Worm (Caenorhabditis elegans) whole organism, mixed stage, embryonic: ENCODE measurements around the gene nduc-2.

Source experiments
- M03D4.4 ChIP-seq: sonication (generic microtip); optimal IDR thresholded peaks from 2 replicates; lab custom pipeline; 2017; ENCODE audit warnings: mild to moderate bottlenecking, missing genetic modification characterization, missing compliant biosample characterization
- bed-3 ChIP-seq: fragments of 200-800 bp; sonication (Bioruptor generic); optimal IDR thresholded peaks from 3 replicates; lab custom pipeline; 2018; ENCODE audit warnings: mild to moderate bottlenecking, missing genetic modification characterization, moderate library complexity, missing compliant biosample characterization
- blmp-1 ChIP-seq: fragments of 150-350 bp; optimal IDR thresholded peaks from 2 replicates; lab custom pipeline; 2014; ENCODE audit warnings: missing biosample characterization, missing genetic modification characterization
- ceh-39 ChIP-seq: fragments of 150-350 bp; optimal IDR thresholded peaks from 2 replicates; lab custom pipeline; 2014; ENCODE audit warnings: missing biosample characterization, missing genetic modification characterization
- ceh-43 ChIP-seq: fragments of 200-800 bp; sonication (Bioruptor generic); optimal IDR thresholded peaks from 2 replicates; lab custom pipeline; 2018; ENCODE audit warnings: mild to moderate bottlenecking, missing genetic modification characterization, moderate library complexity, missing compliant biosample characterization
- ceh-83 ChIP-seq: fragments of 200-800 bp; sonication (Bioruptor generic); optimal IDR thresholded peaks from 2 replicates; lab custom pipeline; 2018; ENCODE audit warnings: mild to moderate bottlenecking, missing genetic modification characterization, missing compliant biosample characterization
- ces-1 ChIP-seq: fragments of 150-350 bp; optimal IDR thresholded peaks from 2 replicates; lab custom pipeline; 2014; ENCODE audit warnings: missing biosample characterization, missing genetic modification reagents, missing genetic modification characterization
- cnd-1 ChIP-seq: fragments of 200-800 bp; sonication (Bioruptor generic); optimal IDR thresholded peaks from 2 replicates; lab custom pipeline; 2018; ENCODE audit warnings: mild to moderate bottlenecking, missing genetic modification characterization, missing compliant biosample characterization
- drap-1 ChIP-seq: fragments of 200-800 bp; sonication (Bioruptor generic); optimal IDR thresholded peaks from 3 replicates; lab custom pipeline; 2018; ENCODE audit warnings: mild to moderate bottlenecking, missing genetic modification characterization, missing compliant biosample characterization
- elt-1 ChIP-seq: sonication (generic microtip); optimal IDR thresholded peaks from 2 replicates; lab custom pipeline; 2017; ENCODE audit warnings: missing genetic modification characterization, mild to moderate bottlenecking, missing compliant biosample characterization, antibody characterized with exemption, moderate library complexity, borderline replicate concordance; ENCODE audit not compliant: insufficient read depth
- flh-1 ChIP-seq: fragments of 200-800 bp; sonication (Bioruptor generic); optimal IDR thresholded peaks from 2 replicates; lab custom pipeline; 2018; ENCODE audit warnings: mild to moderate bottlenecking, missing genetic modification characterization, moderate library complexity, missing compliant biosample characterization
- hlh-1 ChIP-seq: fragments of 150-350 bp; optimal IDR thresholded peaks from 2 replicates; lab custom pipeline; 2014; ENCODE audit warnings: missing biosample characterization, missing genetic modification reagents, missing genetic modification characterization
- lin-13 ChIP-seq: fragments of 150-350 bp; optimal IDR thresholded peaks from 2 replicates; lab custom pipeline; 2014; ENCODE audit warnings: missing biosample characterization, missing genetic modification characterization
- lin-32 ChIP-seq: fragments of 200-800 bp; sonication (Bioruptor generic); optimal IDR thresholded peaks from 2 replicates; lab custom pipeline; 2018; ENCODE audit warnings: mild to moderate bottlenecking, missing genetic modification characterization, missing compliant biosample characterization
- lsy-2 ChIP-seq: fragments of 150-350 bp; optimal IDR thresholded peaks from 2 replicates; lab custom pipeline; 2014; ENCODE audit warnings: missing biosample characterization, missing genetic modification characterization
- mab-5 ChIP-seq: fragments of 150-350 bp; optimal IDR thresholded peaks from 2 replicates; lab custom pipeline; 2014; ENCODE audit warnings: missing biosample characterization, missing genetic modification characterization
- mep-1 ChIP-seq: fragments of 150-350 bp; optimal IDR thresholded peaks from 2 replicates; lab custom pipeline; 2017; ENCODE audit warnings: missing biosample characterization, missing genetic modification reagents, missing genetic modification characterization, inconsistent platforms
- mls-2 ChIP-seq: sonication (generic microtip); optimal IDR thresholded peaks from 2 replicates; lab custom pipeline; 2016; ENCODE audit warnings: mild to moderate bottlenecking, missing genetic modification characterization, moderate library complexity, missing compliant biosample characterization
- nhr-12 ChIP-seq: fragments of 150-350 bp; optimal IDR thresholded peaks from 2 replicates; lab custom pipeline; 2014; ENCODE audit warnings: missing biosample characterization, missing genetic modification characterization
- nhr-2 ChIP-seq: fragments of 150-350 bp; optimal IDR thresholded peaks from 2 replicates; lab custom pipeline; 2014; ENCODE audit warnings: missing biosample characterization, missing genetic modification characterization
- nhr-237 ChIP-seq: fragments of 150-350 bp; optimal IDR thresholded peaks from 2 replicates; lab custom pipeline; 2014; ENCODE audit warnings: missing biosample characterization, missing genetic modification characterization
- nhr-28 ChIP-seq: fragments of 150-350 bp; optimal IDR thresholded peaks from 2 replicates; lab custom pipeline; 2014; ENCODE audit warnings: missing biosample characterization, missing genetic modification characterization
- nhr-76 ChIP-seq: sonication (generic microtip); optimal IDR thresholded peaks from 2 replicates; lab custom pipeline; 2017; ENCODE audit warnings: missing biosample characterization, missing genetic modification characterization
- pha-4 ChIP-seq: fragments of 150-350 bp; optimal IDR thresholded peaks from 2 replicates; lab custom pipeline; 2018; ENCODE audit warnings: missing biosample characterization, missing genetic modification reagents, missing genetic modification characterization
- sem-2 ChIP-seq: fragments of 200-800 bp; sonication (Bioruptor generic); optimal IDR thresholded peaks from 2 replicates; lab custom pipeline; 2018; ENCODE audit warnings: mild to moderate bottlenecking, missing genetic modification characterization, missing compliant biosample characterization
- snpc-4 ChIP-seq: fragments of 150-350 bp; optimal IDR thresholded peaks from 2 replicates; lab custom pipeline; 2014; ENCODE audit warnings: missing biosample characterization, missing genetic modification characterization
- sptf-1 ChIP-seq: sonication (generic microtip); optimal IDR thresholded peaks from 2 replicates; lab custom pipeline; 2017; ENCODE audit warnings: mild to moderate bottlenecking, missing genetic modification characterization, moderate library complexity, missing compliant biosample characterization
- tbx-8 ChIP-seq: fragments of 200-800 bp; sonication (Bioruptor generic); optimal IDR thresholded peaks from 2 replicates; lab custom pipeline; 2018; ENCODE audit warnings: mild to moderate bottlenecking, missing genetic modification characterization, moderate library complexity, missing compliant biosample characterization
- unc-120 ChIP-seq: sonication (generic microtip); optimal IDR thresholded peaks from 2 replicates; lab custom pipeline; 2017; ENCODE audit warnings: missing genetic modification characterization, missing compliant biosample characterization; ENCODE audit not compliant: poor library complexity, severe bottlenecking
- unc-39 ChIP-seq: fragments of 150-350 bp; optimal IDR thresholded peaks from 2 replicates; lab custom pipeline; 2014; ENCODE audit warnings: missing biosample characterization, missing genetic modification characterization
- unc-62 ChIP-seq: fragments of 150-350 bp; optimal IDR thresholded peaks from 2 replicates; lab custom pipeline; 2014; ENCODE audit warnings: missing biosample characterization, missing genetic modification reagents, missing genetic modification characterization
- zip-8 ChIP-seq: fragments of 150-350 bp; optimal IDR thresholded peaks from 2 replicates; lab custom pipeline; 2014; ENCODE audit warnings: missing biosample characterization, missing genetic modification characterization
- ztf-11 ChIP-seq: fragments of 150-350 bp; optimal IDR thresholded peaks from 2 replicates; lab custom pipeline; 2014; ENCODE audit warnings: missing biosample characterization, missing genetic modification characterization

nduc-2 gene

DNA sequence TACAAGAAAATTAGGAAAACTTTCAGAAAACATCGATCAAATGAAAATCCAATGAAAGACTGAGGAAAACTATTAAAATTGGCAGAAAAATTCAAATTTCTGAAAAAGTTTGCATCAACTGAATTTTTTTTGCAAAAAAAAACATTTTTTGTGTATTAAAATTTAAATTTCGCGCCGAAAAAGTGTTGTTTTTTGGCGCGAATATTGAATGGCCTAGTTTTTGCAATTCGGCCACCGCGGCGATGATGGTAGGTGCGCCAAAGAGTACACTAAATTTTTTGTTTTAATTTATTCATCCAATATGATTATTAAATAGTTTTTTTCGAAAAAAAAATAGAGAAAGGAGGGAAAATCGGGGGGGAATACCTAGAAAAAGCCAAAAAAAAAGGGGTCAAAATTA, 17.6 kb upstream of the nduc-2 start:
- no peak for TF ChIP-seq zip-8
- no peak for TF ChIP-seq lin-13 (tag; lab: Kevin White, UChicago)
- TF ChIP-seq M03D4.4: no peak
- TF ChIP-seq unc-39 (tag; lab: Kevin White, UChicago): no peak
- TF ChIP-seq blmp-1 (tag; lab: Kevin White, UChicago): no peak
- no peak for TF ChIP-seq cnd-1
- TF ChIP-seq unc-62: no peak
- no peak for TF ChIP-seq unc-120 (tag; lab: Kevin White, UChicago)
- TF ChIP-seq bed-3: no peak
- no peak for TF ChIP-seq drap-1 (GFP tag; lab: Kevin White, UChicago)
- TF ChIP-seq nhr-28 (tag; lab: Kevin White, UChicago): no peak
- TF ChIP-seq nhr-12 (tag; lab: Kevin White, UChicago): no peak
- TF ChIP-seq lsy-2: no peak
- no peak for TF ChIP-seq ces-1
- no peak for TF ChIP-seq snpc-4 (tag; lab: Kevin White, UChicago)
- no peak for TF ChIP-seq ceh-39 (tag; lab: Kevin White, UChicago)
- no peak for TF ChIP-seq lin-32 (GFP tag; lab: Kevin White, UChicago)
- no peak for TF ChIP-seq sem-2
- TF ChIP-seq mls-2 (tag; lab: Kevin White, UChicago): no peak
- no peak for TF ChIP-seq pha-4 (tag; lab: Kevin White, UChicago)
- TF ChIP-seq, all 35 proteins: peak for 0

DNA sequence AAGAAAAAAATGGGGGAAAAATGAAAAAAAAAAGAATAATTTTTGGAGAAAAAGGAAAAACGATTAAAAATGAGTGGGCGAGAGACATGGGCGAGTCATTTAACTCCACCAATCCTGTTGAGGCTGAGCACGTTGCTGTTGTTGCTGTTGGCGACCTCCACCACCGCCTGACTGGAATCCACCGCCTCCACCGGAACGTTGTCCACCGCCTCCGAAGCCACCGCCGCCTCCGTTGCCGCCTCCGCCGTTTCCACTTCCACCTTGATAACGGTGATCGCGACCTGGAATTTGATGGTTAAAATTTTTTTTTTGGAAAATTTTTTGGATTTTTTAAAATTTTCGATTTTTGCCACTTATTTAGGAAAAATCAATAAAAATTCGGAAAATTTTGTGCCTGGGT, 15.9 kb upstream of the nduc-2 start:
- TF ChIP-seq mep-1 (tag; lab: Kevin White, UChicago) (no peak), tbx-8 (GFP tag; lab: Kevin White, UChicago) (no peak), nhr-76 (tag; lab: Kevin White, UChicago) (no peak), sptf-1 (tag; lab: Kevin White, UChicago) (no peak), nhr-28 (tag; lab: Kevin White, UChicago) (no peak), unc-62 (no peak), blmp-1 (tag; lab: Kevin White, UChicago) (no peak), nhr-237 (tag; lab: Kevin White, UChicago) (no peak), nhr-2 (no peak), lin-32 (GFP tag; lab: Kevin White, UChicago) (no peak), drap-1 (GFP tag; lab: Kevin White, UChicago) (no peak), M03D4.4 (no peak), ceh-39 (tag; lab: Kevin White, UChicago) (no peak), ztf-11 (no peak), ceh-83 (no peak), mab-5 (tag; lab: Kevin White, UChicago) (no peak), lsy-2 (no peak), bed-3 (no peak)

- TF ChIP-seq mab-5 (tag; lab: Kevin White, UChicago) (no peak), mls-2 (tag; lab: Kevin White, UChicago) (no peak), elt-1 (tag; lab: Kevin White, UChicago) (no peak), unc-39 (tag; lab: Kevin White, UChicago) (no peak), flh-1 (GFP tag; lab: Kevin White, UChicago) (no peak), tbx-8 (GFP tag; lab: Kevin White, UChicago) (no peak), drap-1 (GFP tag; lab: Kevin White, UChicago) (no peak), nhr-28 (tag; lab: Kevin White, UChicago) (no peak), sem-2 (no peak), lsy-2 (no peak), mep-1 (tag; lab: Kevin White, UChicago) (no peak), ceh-43 (GFP tag; lab: Kevin White, UChicago) (no peak), blmp-1 (tag; lab: Kevin White, UChicago) (no peak), zip-8 (no peak), lin-13 (tag; lab: Kevin White, UChicago) (no peak), hlh-1 (tag; lab: Kevin White, UChicago) (no peak)
- TF ChIP-seq, all 35 proteins: peak for 0
Measured at ce11 chrIII:2778655-2779054, 8.0 kb upstream of the nduc-2 start, which contains the start of gene laf-1. TSS of gene laf-1 (minus strand) at chrIII:2779053.

DNA sequence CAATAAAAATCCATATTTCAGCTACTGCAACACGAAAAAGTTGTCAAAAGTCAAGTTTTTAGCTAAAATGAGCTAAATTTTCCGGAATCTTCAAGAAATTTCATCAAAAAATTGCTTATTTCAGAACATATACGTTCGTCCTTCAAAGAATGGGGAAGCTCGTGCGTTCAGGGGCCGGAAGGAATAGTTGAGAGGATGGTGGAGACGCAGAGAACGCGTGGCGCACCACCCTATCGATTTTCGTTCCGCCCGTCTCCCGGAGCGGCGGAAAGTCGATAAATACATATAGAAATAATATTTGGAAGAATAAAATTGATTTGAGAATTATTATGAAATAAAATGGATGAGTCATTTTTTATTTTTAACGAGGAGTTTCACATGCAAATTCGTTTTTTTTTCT, 6.4 kb upstream of the nduc-2 start:
- TF ChIP-seq ces-1: peak; percentile 17
- TF ChIP-seq sem-2: no peak
